Fruit fly (Drosophila melanogaster): ENCODE data around the gene Sf3b5.

Gene Sf3b5

DNA sequence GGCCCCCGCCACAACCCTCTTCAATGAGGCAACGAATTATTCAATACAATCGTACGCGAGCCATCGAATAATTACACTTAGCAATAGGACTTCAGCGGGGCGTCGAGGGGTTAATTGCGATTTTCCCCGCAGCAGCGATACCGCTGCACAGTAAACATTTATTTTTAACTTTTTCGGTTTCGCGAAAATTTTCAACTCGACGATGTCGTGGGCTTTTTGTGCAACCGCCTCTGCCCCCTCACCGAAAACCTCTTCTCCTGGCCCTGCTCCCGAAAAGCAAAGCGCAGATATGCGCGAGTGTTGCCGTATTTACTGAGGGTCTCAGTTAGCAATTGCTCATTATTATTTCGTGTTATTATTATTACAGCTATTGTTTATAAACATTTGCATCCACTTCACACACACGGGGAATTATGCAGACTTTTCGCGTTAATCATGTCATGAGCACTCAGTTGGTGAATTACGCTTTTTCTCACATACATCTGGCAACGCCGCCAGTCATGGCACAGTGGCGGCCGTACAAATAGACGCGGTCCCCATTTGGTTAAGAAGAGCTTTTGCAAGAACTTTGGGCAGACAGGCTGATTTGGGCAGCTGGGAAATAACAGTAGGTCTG, 1.3 kb downstream of the Sf3b5 start (continued):
- TF ChIP-seq CG17361 (GFP tag; IDR thresholded peaks at IDR 0.05) (peak; percentile 26; the same call in 1 of the 3 replicates), chinmo (GFP tag; IDR thresholded peaks at IDR 0.05; ENCODE audit: partially characterized antibody) (peak; percentile 46; the same call in 1 of the 4 replicates), jumu (GFP tag; optimal IDR thresholded peaks at IDR 0.05) (peak; percentile 49), ci (GFP tag; IDR thresholded peaks at IDR 0.05) (peak; percentile 72), Sry-δ (GFP tag; optimal IDR thresholded peaks at IDR 0.05) (peak; percentile 26), Camta (GFP tag; optimal IDR thresholded peaks at IDR 0.05) (peak; percentile 44), Ada2b (GFP tag; IDR thresholded peaks at IDR 0.05) (0 out of 2 replicates have a peak, but pooled peaks have one; percentile 31), Fer1 (GFP tag; optimal IDR thresholded peaks at IDR 0.05) (peak; percentile 81)

DNA sequence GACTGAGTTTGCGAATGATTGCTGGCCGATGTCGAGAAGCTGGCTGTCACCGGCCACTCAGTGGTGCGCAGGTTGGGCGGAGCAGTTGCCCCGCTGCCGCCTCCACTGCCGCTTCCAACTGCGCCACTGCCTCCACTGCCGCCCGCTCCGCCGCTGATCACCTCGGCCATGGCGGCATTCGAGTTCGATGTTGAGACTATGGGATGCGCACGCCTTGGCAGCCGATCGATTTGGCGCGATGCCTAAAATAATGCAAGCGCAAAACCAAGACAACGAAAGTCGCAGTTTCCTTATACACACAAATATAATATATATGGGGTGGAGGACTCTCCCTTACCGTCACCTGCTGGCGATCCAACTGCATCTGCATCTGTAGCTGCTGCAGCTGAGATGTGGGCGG, 3.4 kb downstream of the Sf3b5 start:
- peak; percentile 17; the same call in 1 of the 2 replicates for TF ChIP-seq Drgx (GFP tag; IDR thresholded peaks at IDR 0.05)
- no peak for TF ChIP-seq CG30403 (GFP tag; optimal IDR thresholded peaks at IDR 0.05)
- TF ChIP-seq kay (GFP tag; optimal IDR thresholded peaks at IDR 0.05): no peak
- TF ChIP-seq Med (GFP tag): peak; percentile 7

DNA sequence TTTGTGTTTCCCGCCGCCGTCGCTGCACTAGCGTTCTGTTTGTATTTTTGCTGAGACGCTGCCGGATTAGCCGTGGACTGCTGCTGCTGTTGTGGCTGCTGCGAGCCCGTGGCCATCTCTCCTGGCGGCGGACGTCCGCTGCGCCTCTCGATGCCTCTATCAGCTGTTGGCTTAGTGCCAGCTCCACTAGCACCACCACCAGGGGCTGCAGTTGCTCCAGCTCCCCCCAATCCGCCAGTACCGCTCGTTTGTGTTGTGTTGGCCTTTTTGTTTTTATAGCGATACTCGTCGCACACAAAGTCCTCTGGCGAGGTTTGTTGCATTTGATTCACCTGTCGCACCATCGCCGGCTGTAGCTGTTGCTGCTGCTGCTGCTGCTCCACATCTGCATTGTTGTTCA, 4.4 kb downstream of the Sf3b5 start:
- TF ChIP-seq CG12299 (tag; optimal IDR thresholded peaks at IDR 0.05) (no peak), Drgx (GFP tag; IDR thresholded peaks at IDR 0.05) (peak; percentile 39; the same call in 1 of the 2 replicates)

DNA sequence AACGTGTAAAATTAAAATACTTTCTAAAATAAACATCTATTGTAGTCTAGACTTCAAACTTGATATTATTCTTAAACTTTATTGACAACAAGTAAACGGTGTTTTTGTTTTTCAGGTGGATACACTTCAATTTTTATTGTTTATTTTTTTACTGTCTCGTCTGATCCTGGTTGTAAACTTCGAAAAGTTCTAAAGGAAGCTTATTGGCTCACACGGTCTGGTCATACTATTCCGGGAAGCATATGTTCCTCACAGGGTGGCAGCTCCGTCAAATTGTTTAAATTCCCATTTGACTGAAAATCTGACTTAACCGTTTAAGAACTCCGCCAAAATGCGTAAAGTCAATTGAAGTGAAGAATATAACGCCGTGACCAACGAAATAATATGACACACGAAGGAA, 6.9 kb downstream of the Sf3b5 start, which contains the start of gene CG11983:
Gene CG11983, plus strand, starts transcription at position 120 of the 400 bp plus-strand sequence.
- peak; percentile 82 for TF ChIP-seq Dp (GFP tag; optimal IDR thresholded peaks at IDR 0.05)
- TF ChIP-seq Lhr (GFP tag; optimal IDR thresholded peaks at IDR 0.05): peak; percentile 55
- TF ChIP-seq CG2120 (GFP tag; optimal IDR thresholded peaks at IDR 0.05): peak; percentile 15
- TF ChIP-seq gfzf (GFP tag; optimal IDR thresholded peaks at IDR 0.05): peak; percentile 81
- peak; percentile 24 for TF ChIP-seq CG12155 (GFP tag; optimal IDR thresholded peaks at IDR 0.05)
- TF ChIP-seq CG1603 (tag; optimal IDR thresholded peaks at IDR 0.05): peak; percentile 56
- no peak for TF ChIP-seq CG8944 (GFP tag; optimal IDR thresholded peaks at IDR 0.05)
- TF ChIP-seq Dfd (GFP tag; optimal IDR thresholded peaks at IDR 0.05): no peak
- no peak for TF ChIP-seq ERR (GFP tag; optimal IDR thresholded peaks at IDR 0.05)
- TF ChIP-seq CG14710 (tag; optimal IDR thresholded peaks at IDR 0.05): peak; percentile 40
- peak in 1 of 2 experiments; percentile 6 for TF ChIP-seq Pdp1 (GFP tag; optimal IDR thresholded peaks at IDR 0.05)
- peak; percentile 61 for TF ChIP-seq MBD-R2 (GFP tag; IDR thresholded peaks at IDR 0.05)
- peak; percentile 15 for TF ChIP-seq sens (GFP tag)
- no peak for TF ChIP-seq run (tag; optimal IDR thresholded peaks at IDR 0.05)
- TF ChIP-seq sd (tag; optimal IDR thresholded peaks at IDR 0.05): peak; percentile 70
- peak; percentile 44 for TF ChIP-seq nom (GFP tag; optimal IDR thresholded peaks at IDR 0.05)
- peak; percentile 66 for TF ChIP-seq CG9797 (GFP tag; optimal IDR thresholded peaks at IDR 0.05)
- TF ChIP-seq CG9215 (GFP tag; IDR thresholded peaks at IDR 0.05): no peak
- peak; percentile 73 for TF ChIP-seq trem (tag; optimal IDR thresholded peaks at IDR 0.05)
- no peak for TF ChIP-seq ci (GFP tag; IDR thresholded peaks at IDR 0.05)
- no peak for TF ChIP-seq croc (GFP tag; conservative IDR thresholded peaks at IDR 0.05)
- TF ChIP-seq Stat92E (GFP tag; optimal IDR thresholded peaks at IDR 0.05): peak in 1 of 3 experiments; percentile 79
- TF ChIP-seq Ets97D (GFP tag; optimal IDR thresholded peaks at IDR 0.05): peak; percentile 73
- TF ChIP-seq crp (GFP tag; optimal IDR thresholded peaks at IDR 0.05): peak in 1 of 2 experiments; percentile 80
- TF ChIP-seq Dek (tag; optimal IDR thresholded peaks at IDR 0.05): peak; percentile 29
- peak; percentile 79 for TF ChIP-seq CG15514 (GFP tag; optimal IDR thresholded peaks at IDR 0.05)
- TF ChIP-seq pzg (GFP tag; optimal IDR thresholded peaks at IDR 0.05): peak; percentile 83
- no peak for TF ChIP-seq repo (GFP tag; optimal IDR thresholded peaks at IDR 0.05)
- peak; percentile 18 for TF ChIP-seq MESR4 (GFP tag; optimal IDR thresholded peaks at IDR 0.05)
- no peak for TF ChIP-seq HLH54F (GFP tag; optimal IDR thresholded peaks at IDR 0.05)
- TF ChIP-seq HmgZ (tag; optimal IDR thresholded peaks at IDR 0.05): peak; percentile 60
- TF ChIP-seq CoRest (tag; optimal IDR thresholded peaks at IDR 0.05): peak; percentile 48
- TF ChIP-seq CTCF (GFP tag; optimal IDR thresholded peaks at IDR 0.05): peak; percentile 55

Measured in whole organism, embryonic.